Fruit fly (Drosophila melanogaster) S2 (cell line): ENCODE results near the gene BBIP1.

ENCODE experiments used
- CG8478 ChIP-seq: fragments of >200 bp; optimal IDR thresholded peaks from 2 replicates; lab custom pipeline; 2018
- CTCF ChIP-seq, 2 experiments: fragments of >200 bp; optimal IDR thresholded peaks; 2 replicates each; lab custom pipeline; 2018

- TF ChIP-seq CG8478 (lab: Kevin White, UChicago) (no peak), CTCF (optimal IDR thresholded peaks at IDR 0.05; lab: Kevin White, UChicago) (no peak)
These were observed 50.8 kb downstream of the BBIP1 start for dm6 chr3R:9454980-9455379.
